Worm (Caenorhabditis elegans): Measurements from ENCODE around the gene coh-3.

Gene coh-3

ce11 chrV:14411989-14412388 is 45.2 kb upstream of the coh-3 start (continued):
- TF ChIP-seq gei-17 (GFP tag; optimal IDR thresholded peaks at IDR 0.05), result no peak
- TF ChIP-seq D2030.7 (GFP tag; IDR thresholded peaks at IDR 0.05), result no peak
- no peak for TF ChIP-seq aptf-3 (GFP tag; IDR thresholded peaks at IDR 0.05)
- no peak for TF ChIP-seq ceh-100 (GFP tag; IDR thresholded peaks at IDR 0.05)
- no peak for TF ChIP-seq B0261.1 (tag; optimal IDR thresholded peaks at IDR 0.05)
- TF ChIP-seq nfyb-1 (GFP tag; IDR thresholded peaks at IDR 0.05), result 0 out of 2 replicates have a peak, but pooled peaks have one; percentile 40
- no peak for TF ChIP-seq T26A5.8 (tag; optimal IDR thresholded peaks at IDR 0.05)
- no peak for TF ChIP-seq F39B2.1 (GFP tag; IDR thresholded peaks at IDR 0.05)
- TF ChIP-seq B0019.2 (GFP tag; conservative IDR thresholded peaks at IDR 0.05), result no peak
- TF ChIP-seq tbp1 (GFP tag; optimal IDR thresholded peaks at IDR 0.05), result no peak
- no peak for TF ChIP-seq chd-7 (tag; optimal IDR thresholded peaks at IDR 0.05)
- TF ChIP-seq ztf-3 (GFP tag; optimal IDR thresholded peaks at IDR 0.05), result no peak
- TF ChIP-seq dox-1 (GFP tag; IDR thresholded peaks at IDR 0.05), result no peak
- no peak for TF ChIP-seq mxl-1 (tag; optimal IDR thresholded peaks at IDR 0.05)
- no peak for TF ChIP-seq attf-6 (GFP tag; IDR thresholded peaks at IDR 0.05)
- TF ChIP-seq F49E8.2 (tag; optimal IDR thresholded peaks at IDR 0.05; ENCODE audit: insufficient read depth), result peak; percentile 22
- 0 out of 2 replicates have a peak, but pooled peaks have one; percentile 12 for TF ChIP-seq lin-26 (GFP tag; IDR thresholded peaks at IDR 0.05)
- TF ChIP-seq die-1 (tag; optimal IDR thresholded peaks at IDR 0.05), result peak; percentile 29
- TF ChIP-seq B0035.1 (tag; optimal IDR thresholded peaks at IDR 0.05), result no peak
- no peak for TF ChIP-seq nfya-2 (GFP tag; IDR thresholded peaks at IDR 0.05)
- no peak for TF ChIP-seq nhr-179 (tag; optimal IDR thresholded peaks at IDR 0.05)
- no peak for TF ChIP-seq madf-10 (tag; optimal IDR thresholded peaks at IDR 0.05)
- no peak for TF ChIP-seq ceh-27 (GFP tag; optimal IDR thresholded peaks at IDR 0.05)
- no peak for TF ChIP-seq nhr-120 (GFP tag; IDR thresholded peaks at IDR 0.05)
- no peak for TF ChIP-seq F33H1.4 (GFP tag; IDR thresholded peaks at IDR 0.05)

DNA sequence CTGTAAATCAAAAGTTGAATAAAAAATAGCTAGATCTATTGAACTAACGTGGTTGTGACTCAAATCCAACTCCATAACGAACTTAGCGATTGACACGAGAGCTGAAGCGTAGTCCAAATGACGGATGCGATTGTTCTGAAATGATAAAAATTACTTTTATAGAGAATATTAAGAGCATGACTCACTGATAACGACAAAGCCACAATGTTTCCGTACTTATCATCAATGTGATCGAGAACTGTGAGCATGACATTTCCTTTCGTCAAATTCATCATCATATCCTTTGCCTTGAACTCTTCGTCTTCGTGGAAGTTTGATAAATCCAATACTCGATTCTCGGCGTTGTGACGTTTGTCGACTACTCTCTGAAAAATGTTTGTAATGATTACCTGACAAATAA is 43.2 kb upstream of the coh-3 start:
- no peak for TF ChIP-seq C06A6.2 (GFP tag; conservative IDR thresholded peaks at IDR 0.05)
- no peak for TF ChIP-seq tlf-1 (GFP tag; optimal IDR thresholded peaks at IDR 0.05)
- TF ChIP-seq nhr-80 (tag; optimal IDR thresholded peaks at IDR 0.05), result peak; percentile 73

- TF ChIP-seq F49E8.2 (tag; optimal IDR thresholded peaks at IDR 0.05; ENCODE audit: insufficient read depth), result no peak
- no peak for TF ChIP-seq madf-10 (tag; optimal IDR thresholded peaks at IDR 0.05)
- no peak for TF ChIP-seq ets-4 (GFP tag; optimal IDR thresholded peaks at IDR 0.05)
- no peak for TF ChIP-seq Y95B8A.8 (GFP tag; IDR thresholded peaks at IDR 0.05)
- peak in 1 of 2 experiments; percentile 10 for TF ChIP-seq let-607 (tag; optimal IDR thresholded peaks at IDR 0.05)
- TF ChIP-seq madf-3 (GFP tag; IDR thresholded peaks at IDR 0.05), result no peak
- no peak for TF ChIP-seq ceh-58 (GFP tag; IDR thresholded peaks at IDR 0.05)
- TF ChIP-seq snpc-1.3 (tag; optimal IDR thresholded peaks at IDR 0.05; ENCODE audit: insufficient read depth), result peak; percentile 29
- TF ChIP-seq dpff-1 (tag; optimal IDR thresholded peaks at IDR 0.05), result no peak
- no peak for TF ChIP-seq akir-1 (GFP tag; optimal IDR thresholded peaks at IDR 0.05)
- 0 out of 2 replicates have a peak, but pooled peaks have one; percentile 36 for TF ChIP-seq rcor-1 (GFP tag; IDR thresholded peaks at IDR 0.05)
- no peak for TF ChIP-seq aptf-3 (GFP tag; IDR thresholded peaks at IDR 0.05)
- peak in 1 of 3 experiments; percentile 33 for TF ChIP-seq lin-35 (GFP tag; optimal IDR thresholded peaks at IDR 0.05)
- no peak for TF ChIP-seq K12H6.12 (tag; optimal IDR thresholded peaks at IDR 0.05)
- TF ChIP-seq Y56A3A.18 (GFP tag; IDR thresholded peaks at IDR 0.05), result no peak
- TF ChIP-seq C06A6.2 (GFP tag; conservative IDR thresholded peaks at IDR 0.05), result no peak
- peak; percentile 74 for TF ChIP-seq ZK185.1 (tag; optimal IDR thresholded peaks at IDR 0.05; ENCODE audit: poor library complexity, severe bottlenecking)
- TF ChIP-seq B0261.1 (tag; optimal IDR thresholded peaks at IDR 0.05), result no peak
- TF ChIP-seq unc-130 (GFP tag; optimal IDR thresholded peaks at IDR 0.05), result no peak
- TF ChIP-seq T07F8.4 (tag; optimal IDR thresholded peaks at IDR 0.05), result no peak
- no peak for TF ChIP-seq xnd-1 (tag; optimal IDR thresholded peaks at IDR 0.05)
- no peak for TF ChIP-seq nhr-120 (GFP tag; IDR thresholded peaks at IDR 0.05)
- TF ChIP-seq snpc-1.1 (tag; optimal IDR thresholded peaks at IDR 0.05; ENCODE audit: insufficient read depth), result no peak
Measured at ce11 chrV:14414964-14415564, 42.2 kb upstream of the coh-3 start, which contains the start of the genes nxf-1 and C15H11.11. TSS of gene nxf-1 (minus strand) at chrV:14415014. TSS of gene C15H11.11 (plus strand) at chrV:14415499.
